Worm (Caenorhabditis elegans) whole organism, L2 larva: ENCODE results near the gene F56H9.6.
A peak's percentile ranks its signal among the peaks of the same experiment; 100 is the strongest.

ENCODE experiments used
- R02D3.7 ChIP-seq: fragments of 150-350 bp; optimal IDR thresholded peaks from 2 replicates; lab custom pipeline; 2014; ENCODE audit warnings: missing biosample characterization, missing genetic modification characterization
- alr-1 ChIP-seq: fragments of 150-350 bp; optimal IDR thresholded peaks from 2 replicates; lab custom pipeline; 2014; ENCODE audit warnings: missing biosample characterization, missing genetic modification characterization
- blmp-1 ChIP-seq: sonication (generic microtip); optimal IDR thresholded peaks from 2 replicates; lab custom pipeline; 2017; ENCODE audit warnings: missing genetic modification characterization, mild to moderate bottlenecking, missing compliant biosample characterization, antibody characterized with exemption, moderate library complexity; ENCODE audit not compliant: insufficient read depth
- crh-2 ChIP-seq: sonication (generic microtip); optimal IDR thresholded peaks from 2 replicates; lab custom pipeline; 2017; ENCODE audit warnings: missing biosample characterization, missing genetic modification characterization
- lin-11 ChIP-seq: fragments of 150-350 bp; sonication (generic microtip); optimal IDR thresholded peaks from 2 replicates; lab custom pipeline; 2014; ENCODE audit warnings: missing biosample characterization, missing genetic modification characterization, inconsistent platforms, mixed read lengths
- mab-5 ChIP-seq: fragments of 150-350 bp; optimal IDR thresholded peaks from 2 replicates; lab custom pipeline; 2014; ENCODE audit warnings: missing biosample characterization, missing genetic modification characterization
- mbf-1 ChIP-seq: sonication (generic microtip); optimal IDR thresholded peaks from 2 replicates; lab custom pipeline; 2017; ENCODE audit warnings: missing biosample characterization, missing genetic modification characterization
- mdl-1 ChIP-seq, 2 experiments: fragments of 150-350 bp in 1 of 2; sonication (generic microtip) in 1 of 2; optimal IDR thresholded peaks; 2 replicates each; lab custom pipeline; 2017; ENCODE audit warnings: missing biosample characterization in 2 of 2, missing genetic modification characterization in 2 of 2
- nhr-11 ChIP-seq: fragments of 150-350 bp; optimal IDR thresholded peaks from 2 replicates; lab custom pipeline; 2014; ENCODE audit warnings: missing biosample characterization, missing genetic modification characterization
- nhr-12 ChIP-seq: fragments of 150-350 bp; optimal IDR thresholded peaks from 2 replicates; lab custom pipeline; 2014; ENCODE audit warnings: missing biosample characterization, missing genetic modification characterization
- nhr-129 ChIP-seq: fragments of 150-350 bp; optimal IDR thresholded peaks from 2 replicates; lab custom pipeline; 2014; ENCODE audit warnings: missing biosample characterization, missing genetic modification characterization
- nhr-237 ChIP-seq: fragments of 150-350 bp; optimal IDR thresholded peaks from 2 replicates; lab custom pipeline; 2014; ENCODE audit warnings: missing biosample characterization, missing genetic modification characterization
- sma-9 ChIP-seq, 2 experiments: fragments of 150-350 bp in 1 of 2; sonication (generic microtip) in 1 of 2; optimal IDR thresholded peaks; 2 replicates each; lab custom pipeline; 2014 to 2016; ENCODE audit warnings: missing genetic modification characterization in 2 of 2, mild to moderate bottlenecking in 1 of 2, missing biosample characterization in 1 of 2, missing compliant biosample characterization in 1 of 2, missing genetic modification reagents in 1 of 2, moderate library complexity in 1 of 2
- unc-39 ChIP-seq: fragments of 150-350 bp; optimal IDR thresholded peaks from 2 replicates; lab custom pipeline; 2014; ENCODE audit warnings: missing biosample characterization, missing genetic modification characterization
- unc-55 ChIP-seq: fragments of 150-350 bp; sonication (generic microtip); optimal IDR thresholded peaks from 3 replicates; lab custom pipeline; 2014; ENCODE audit warnings: missing biosample characterization, missing genetic modification reagents, missing genetic modification characterization

Gene F56H9.6

DNA sequence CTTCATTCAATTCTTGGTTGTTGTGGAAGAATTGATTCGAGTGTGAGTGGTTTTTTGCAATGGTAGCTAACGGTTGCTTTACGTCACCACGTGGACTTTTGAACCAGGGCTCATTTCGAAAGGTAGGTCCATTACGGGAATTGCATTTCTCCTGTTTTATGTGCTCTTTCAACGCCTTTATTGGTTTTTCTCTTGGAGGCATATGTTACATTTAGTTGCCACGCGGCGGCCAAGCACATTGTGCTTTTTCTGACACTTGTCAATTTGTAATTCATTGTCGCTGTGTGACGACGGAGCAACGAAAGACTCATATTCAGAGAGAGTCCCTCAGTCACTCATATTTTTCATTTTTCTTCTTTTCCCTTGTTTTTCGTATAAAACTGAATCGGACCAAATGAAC lies 44.9 kb downstream of the F56H9.6 start:
- TF ChIP-seq lin-11 (tag; lab: Kevin White, UChicago) (peak; percentile 10), nhr-11 (tag; lab: Kevin White, UChicago) (no peak), crh-2 (tag; lab: Kevin White, UChicago) (peak; percentile 14)

DNA sequence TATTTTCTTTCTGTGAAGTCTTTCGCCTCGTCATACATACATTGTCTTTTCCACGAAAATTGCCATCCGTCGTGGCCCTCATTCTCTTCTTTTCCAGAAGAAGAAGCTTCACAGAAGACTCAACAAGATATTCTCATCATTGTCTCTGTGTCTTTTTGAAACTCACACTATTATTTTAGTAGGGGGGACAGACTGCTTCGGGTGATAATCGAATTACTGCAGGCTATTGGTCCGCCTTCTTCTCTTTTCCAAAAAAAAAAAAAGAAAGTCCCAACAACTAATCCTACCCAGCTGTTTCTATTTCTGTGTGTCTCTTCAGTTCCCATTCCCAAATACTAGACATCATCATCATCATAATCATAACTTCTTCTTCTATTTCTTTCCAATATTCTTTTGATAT lies 46.2 kb downstream of the F56H9.6 start:
- no peak for TF ChIP-seq alr-1 (tag; lab: Kevin White, UChicago)
- TF ChIP-seq nhr-237 (tag; lab: Kevin White, UChicago): no peak
- no peak for TF ChIP-seq nhr-11 (tag; lab: Kevin White, UChicago)
- TF ChIP-seq mab-5 (tag; lab: Kevin White, UChicago): no peak
- peak; percentile 58 for TF ChIP-seq unc-55 (GFP tag; lab: Kevin White, UChicago)
- TF ChIP-seq sma-9 (GFP tag; optimal IDR thresholded peaks at IDR 0.05; lab: Kevin White, UChicago): no peak
- no peak for TF ChIP-seq sma-9 (tag; optimal IDR thresholded peaks at IDR 0.05; lab: Kevin White, UChicago)
- no peak for TF ChIP-seq mdl-1 (tag; optimal IDR thresholded peaks at IDR 0.05; lab: Kevin White, UChicago)
- no peak for TF ChIP-seq nhr-129 (tag; lab: Kevin White, UChicago)

DNA sequence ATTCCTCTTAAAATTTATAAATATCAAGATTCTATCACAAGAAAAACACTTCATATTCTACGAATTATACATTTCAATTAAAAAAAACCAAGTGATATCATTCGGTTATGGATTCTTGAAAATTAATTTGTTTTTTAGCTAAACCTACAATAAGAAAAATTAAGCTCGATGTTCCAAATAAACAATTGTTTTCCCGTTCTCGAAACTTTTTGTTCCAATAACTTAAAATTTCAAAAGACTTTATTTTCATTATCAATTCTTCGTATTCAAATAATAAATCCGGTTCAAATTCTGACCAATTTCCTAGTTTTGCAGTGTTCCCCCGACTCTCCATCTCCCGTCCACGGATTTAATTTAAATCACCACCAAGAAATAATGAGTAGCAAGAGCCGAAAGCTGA lies 50.3 kb downstream of the F56H9.6 start, which contains the start of gene E02A10.3:
Gene E02A10.3 (plus strand): TSS at position 301 of the 400 bp plus-strand sequence.
- TF ChIP-seq nhr-12: no peak
- no peak for TF ChIP-seq mbf-1 (tag; lab: Kevin White, UChicago)
- no peak for TF ChIP-seq unc-39 (tag; lab: Kevin White, UChicago)
- no peak for TF ChIP-seq blmp-1 (tag; lab: Kevin White, UChicago)
- no peak for TF ChIP-seq R02D3.7
